Worm (Caenorhabditis elegans): ENCODE measurements around the gene T05B11.4.

Gene T05B11.4

DNA sequence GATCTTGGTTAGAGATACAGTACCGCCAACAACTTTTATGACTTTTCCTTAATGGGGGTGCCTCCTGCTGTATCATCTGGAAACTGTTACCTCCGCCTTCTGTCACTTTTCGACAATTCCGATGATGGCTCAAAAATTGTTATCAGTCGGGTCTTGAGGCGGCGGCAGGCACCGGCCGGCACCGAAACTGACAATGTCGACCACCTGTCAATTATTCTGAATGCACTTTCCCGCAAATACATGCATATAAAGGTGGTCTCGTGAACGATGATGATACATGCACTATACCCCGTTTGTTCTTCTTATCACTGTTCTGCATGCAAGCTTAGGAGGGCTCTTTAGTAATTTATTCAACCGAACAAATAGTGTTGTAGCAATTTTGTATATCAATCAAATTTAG is 10.4 kb downstream of the T05B11.4 start:
- TF ChIP-seq cebp-1 (GFP tag; IDR thresholded peaks at IDR 0.05) (no peak; the same call in 1 of the 2 replicates), cebp-1 (tag; optimal IDR thresholded peaks at IDR 0.05) (peak; percentile 68), unc-62 (GFP tag; optimal IDR thresholded peaks at IDR 0.05) (peak; percentile 98), repo-1 (tag; optimal IDR thresholded peaks at IDR 0.05) (peak; percentile 54), ets-4 (GFP tag; optimal IDR thresholded peaks at IDR 0.05) (peak; percentile 98), Y53G8AR.9 (GFP tag; conservative IDR thresholded peaks at IDR 0.05) (0 out of 2 replicates have a peak, but pooled peaks have one; percentile 47), tbp1 (GFP tag; optimal IDR thresholded peaks at IDR 0.05) (peak; percentile 59), madf-10 (tag; optimal IDR thresholded peaks at IDR 0.05) (peak; percentile 11), ztf-22 (GFP tag; optimal IDR thresholded peaks at IDR 0.05) (peak; percentile 93), nhr-90 (tag; optimal IDR thresholded peaks at IDR 0.05) (peak; percentile 3), let-607 (tag; optimal IDR thresholded peaks at IDR 0.05) (peak; percentile 89 to 91), chd-7 (tag; optimal IDR thresholded peaks at IDR 0.05) (peak; percentile 71), mcd-1 (GFP tag; IDR thresholded peaks at IDR 0.05) (0 out of 2 replicates have a peak, but pooled peaks have one; percentile 28), egl-44 (GFP tag; IDR thresholded peaks at IDR 0.05) (peak; percentile 70; the same call in 1 of the 2 replicates), lin-40 (tag; optimal IDR thresholded peaks at IDR 0.05) (peak; percentile 35), ztf-26 (tag; optimal IDR thresholded peaks at IDR 0.05) (no peak), akir-1 (GFP tag; optimal IDR thresholded peaks at IDR 0.05) (no peak), B0336.3 (GFP tag; IDR thresholded peaks at IDR 0.05) (0 out of 2 replicates have a peak, but pooled peaks have one; percentile 33), ZK185.1 (tag; optimal IDR thresholded peaks at IDR 0.05; ENCODE audit: poor library complexity, severe bottlenecking) (peak; percentile 21), Y56A3A.18 (GFP tag; IDR thresholded peaks at IDR 0.05) (no peak), lin-54 (GFP tag; optimal IDR thresholded peaks at IDR 0.05) (peak; percentile 25), dox-1 (GFP tag; IDR thresholded peaks at IDR 0.05) (peak; percentile 87), nfyb-1 (GFP tag; IDR thresholded peaks at IDR 0.05) (peak; percentile 20; the same call in 1 of the 2 replicates), mel-28 (tag; optimal IDR thresholded peaks at IDR 0.05; ENCODE audit: borderline replicate concordance) (no peak), snpc-4 (GFP tag; optimal IDR thresholded peaks at IDR 0.05) (no peak), snpc-4 (tag; optimal IDR thresholded peaks at IDR 0.05) (peak in 2 of 4 experiments; percentile 9 to 45), nhr-179 (tag; optimal IDR thresholded peaks at IDR 0.05) (no peak), atf-7 (tag; optimal IDR thresholded peaks at IDR 0.05) (peak; percentile 72), nhr-80 (tag; optimal IDR thresholded peaks at IDR 0.05) (peak; percentile 99), lir-1 (GFP tag; conservative IDR thresholded peaks at IDR 0.05) (0 out of 2 replicates have a peak, but pooled peaks have one; percentile 11), let-526 (GFP tag; IDR thresholded peaks at IDR 0.05) (no peak)

DNA sequence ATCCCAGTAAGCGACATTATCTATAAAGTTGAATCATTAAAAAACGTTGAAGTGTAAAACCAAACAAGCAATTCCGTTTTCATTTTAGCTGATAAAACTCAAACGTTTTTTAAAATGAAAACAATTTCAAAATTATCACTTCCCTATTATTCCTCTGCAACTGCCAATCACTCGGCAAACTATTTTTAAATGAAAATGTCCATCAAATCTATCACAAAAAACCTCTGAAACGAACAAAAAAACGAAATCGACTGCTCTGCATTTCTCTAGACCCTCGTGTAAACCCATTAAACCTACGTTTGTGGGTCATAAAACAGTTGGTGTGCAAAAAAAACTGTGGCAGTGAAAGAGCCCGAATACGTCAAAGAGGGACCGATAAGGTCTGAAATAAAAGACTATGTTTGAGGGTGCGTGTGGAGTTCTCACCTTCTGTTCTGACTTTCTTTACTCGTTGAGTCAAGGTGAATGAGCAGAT is 11.9 kb downstream of the T05B11.4 start, which contains the start of gene fbxl-5:
Gene fbxl-5 (plus strand): TSS at position 425 of the 475 bp plus-strand sequence.
- peak; percentile 33 to 60 for TF ChIP-seq let-607 (tag; optimal IDR thresholded peaks at IDR 0.05)
- TF ChIP-seq nhr-80 (tag; optimal IDR thresholded peaks at IDR 0.05) = peak; percentile 78
- no peak for TF ChIP-seq ztf-18 (tag; optimal IDR thresholded peaks at IDR 0.05)
- TF ChIP-seq ztf-22 (GFP tag; optimal IDR thresholded peaks at IDR 0.05) = peak; percentile 27
- no peak for TF ChIP-seq cebp-1 (GFP tag; IDR thresholded peaks at IDR 0.05)
- peak; percentile 36 for TF ChIP-seq cebp-1 (tag; optimal IDR thresholded peaks at IDR 0.05)
- TF ChIP-seq lin-35 (GFP tag; optimal IDR thresholded peaks at IDR 0.05) = no peak

DNA sequence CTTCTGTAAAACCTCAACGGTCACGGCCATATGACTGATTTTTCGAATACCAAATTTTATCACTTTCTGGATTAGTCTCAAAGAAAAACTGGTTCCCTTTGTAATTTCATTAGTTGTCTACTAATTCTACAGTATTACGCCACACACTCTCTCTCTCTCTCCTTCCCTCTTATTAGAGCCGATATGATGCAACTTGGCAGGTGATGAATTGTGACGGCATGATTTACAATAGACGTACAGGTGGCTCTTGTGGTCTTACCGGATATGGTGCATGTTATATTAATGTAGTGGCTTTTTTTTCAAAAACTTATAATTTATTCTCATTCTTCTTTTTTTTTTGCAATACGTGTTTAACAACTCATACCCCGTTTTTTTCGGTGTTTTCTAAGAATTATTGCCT is 12.5 kb downstream of the T05B11.4 start:
- TF ChIP-seq hmg-1.2 (GFP tag; IDR thresholded peaks at IDR 0.05) = no peak
- no peak for TF ChIP-seq athp-1 (tag; optimal IDR thresholded peaks at IDR 0.05)
- TF ChIP-seq ztf-28 (GFP tag; IDR thresholded peaks at IDR 0.05) = no peak
- TF ChIP-seq lin-26 (GFP tag; IDR thresholded peaks at IDR 0.05) = no peak
- no peak for TF ChIP-seq dpff-1 (tag; optimal IDR thresholded peaks at IDR 0.05)
- no peak for TF ChIP-seq ceh-27 (GFP tag; optimal IDR thresholded peaks at IDR 0.05)
- TF ChIP-seq dpl-1 (GFP tag; optimal IDR thresholded peaks at IDR 0.05) = no peak
- TF ChIP-seq bed-2 (GFP tag; IDR thresholded peaks at IDR 0.05) = no peak
- no peak for TF ChIP-seq snpc-3.4 (tag; optimal IDR thresholded peaks at IDR 0.05)
- no peak for TF ChIP-seq nhr-179 (tag; optimal IDR thresholded peaks at IDR 0.05)
- no peak for TF ChIP-seq nhr-80 (tag; optimal IDR thresholded peaks at IDR 0.05)
- no peak for TF ChIP-seq unc-62 (GFP tag; optimal IDR thresholded peaks at IDR 0.05)
- TF ChIP-seq T07F8.4 (tag; optimal IDR thresholded peaks at IDR 0.05) = no peak
- no peak for TF ChIP-seq pha-4 (tag; optimal IDR thresholded peaks at IDR 0.05)
- TF ChIP-seq F57A8.1 (GFP tag; optimal IDR thresholded peaks at IDR 0.05) = no peak
- TF ChIP-seq zfh-2 (GFP tag; conservative IDR thresholded peaks at IDR 0.05) = no peak

Measured in whole organism, young adult.